Fruit fly (Drosophila melanogaster) whole organism, adult: Measurements from ENCODE around the gene CG45071.

Experiments
- CG11617 ChIP-seq: fragments of 200-800 bp; sonication (Bioruptor generic); optimal IDR thresholded peaks from 2 replicates; lab custom pipeline; 2017; ENCODE audit warnings: mild to moderate bottlenecking, missing biosample characterization, missing genetic modification reagents, missing genetic modification characterization
- CG12768 ChIP-seq: fragments of 200-800 bp; sonication (Bioruptor generic); optimal IDR thresholded peaks from 2 replicates; lab custom pipeline; 2017; ENCODE audit warnings: missing biosample characterization, missing genetic modification characterization, mild to moderate bottlenecking, moderate library complexity, missing genetic modification reagents
- CG14711 ChIP-seq: fragments of 200-800 bp; sonication (Bioruptor generic); optimal IDR thresholded peaks from 2 replicates; lab custom pipeline; 2018; ENCODE audit warnings: missing biosample characterization, mild to moderate bottlenecking, missing genetic modification characterization, moderate library complexity
- CG1620 ChIP-seq: fragments of 200-800 bp; sonication (Bioruptor generic); optimal IDR thresholded peaks from 2 replicates; lab custom pipeline; 2016; ENCODE audit warnings: missing biosample characterization, missing genetic modification characterization
- CG33017 ChIP-seq: fragments of 200-800 bp; sonication (Bioruptor generic); optimal IDR thresholded peaks from 2 replicates; lab custom pipeline; 2018; ENCODE audit warnings: missing biosample characterization, mild to moderate bottlenecking, missing genetic modification characterization, moderate library complexity
- CG5204 ChIP-seq: fragments of 200-800 bp; sonication (Bioruptor generic); optimal IDR thresholded peaks from 2 replicates; lab custom pipeline; 2016; ENCODE audit warnings: missing biosample characterization, missing genetic modification characterization
- CG7045 ChIP-seq: fragments of 200-800 bp; sonication (Bioruptor generic); optimal IDR thresholded peaks from 2 replicates; lab custom pipeline; 2017; ENCODE audit warnings: missing biosample characterization, mild to moderate bottlenecking, missing genetic modification characterization
- CG7101 ChIP-seq: fragments of 200-800 bp; sonication (Bioruptor generic); optimal IDR thresholded peaks from 2 replicates; lab custom pipeline; 2018; ENCODE audit warnings: missing biosample characterization, mild to moderate bottlenecking, missing genetic modification characterization, moderate library complexity
- Clk ChIP-seq: fragments of 200-800 bp; sonication (Bioruptor generic); optimal IDR thresholded peaks from 2 replicates; lab custom pipeline; 2017; ENCODE audit warnings: missing biosample characterization, missing genetic modification characterization
- Crg-1 ChIP-seq: fragments of 200-800 bp; sonication (Bioruptor generic); optimal IDR thresholded peaks from 2 replicates; lab custom pipeline; 2016; ENCODE audit warnings: missing biosample characterization, missing genetic modification characterization
- Hr96 ChIP-seq: fragments of 200-800 bp; sonication (Bioruptor generic); optimal IDR thresholded peaks from 2 replicates; lab custom pipeline; 2016; ENCODE audit warnings: missing biosample characterization, missing genetic modification characterization
- Mnt ChIP-seq: fragments of 200-800 bp; sonication (Bioruptor generic); optimal IDR thresholded peaks from 2 replicates; lab custom pipeline; 2016; ENCODE audit warnings: missing biosample characterization, mild to moderate bottlenecking, missing genetic modification characterization
- bab1 ChIP-seq: fragments of 200-800 bp; sonication (Bioruptor generic); optimal IDR thresholded peaks from 3 replicates; lab custom pipeline; 2019; ENCODE audit warnings: missing biosample characterization, mild to moderate bottlenecking, missing genetic modification characterization, moderate library complexity
- cic ChIP-seq: fragments of 200-800 bp; sonication (Bioruptor generic); optimal IDR thresholded peaks from 2 replicates; lab custom pipeline; 2017; ENCODE audit warnings: missing biosample characterization, mild to moderate bottlenecking, missing genetic modification characterization, moderate library complexity
- cnc ChIP-seq, 2 experiments: fragments of >200 bp; optimal IDR thresholded peaks; 2 replicates each; lab custom pipeline; 2017
- kay ChIP-seq: fragments of 200-800 bp; sonication (Bioruptor generic); peaks from one replicate; lab custom pipeline; 2016; ENCODE audit warnings: missing biosample characterization, missing genetic modification characterization, borderline replicate concordance
- ovo ChIP-seq: fragments of 200-800 bp; sonication (Bioruptor generic); optimal IDR thresholded peaks from 2 replicates; lab custom pipeline; 2016; ENCODE audit warnings: missing biosample characterization, missing genetic modification characterization
- pad ChIP-seq: fragments of 200-800 bp; sonication (Bioruptor generic); optimal IDR thresholded peaks from 3 replicates; lab custom pipeline; 2017; ENCODE audit warnings: missing biosample characterization, missing genetic modification characterization, mild to moderate bottlenecking, moderate library complexity, missing genetic modification reagents
- tj ChIP-seq: fragments of 200-800 bp; sonication (Bioruptor generic); optimal IDR thresholded peaks from 3 replicates; lab custom pipeline; 2017; ENCODE audit warnings: missing biosample characterization, mild to moderate bottlenecking, missing genetic modification characterization, moderate library complexity
- toe ChIP-seq: fragments of 200-800 bp; sonication (Bioruptor generic); optimal IDR thresholded peaks from 2 replicates; lab custom pipeline; 2016; ENCODE audit warnings: missing biosample characterization, missing genetic modification characterization

Gene CG45071

dm6 chr3L:15107158-15107775, 1.6 kb downstream of the CG45071 start:
- TF ChIP-seq CG12768, result no peak
- no peak for TF ChIP-seq pad (GFP tag; lab: Kevin White, UChicago)
- no peak for TF ChIP-seq Hr96 (GFP tag; lab: Kevin White, UChicago)
- TF ChIP-seq tj, result peak; percentile 80
- no peak for TF ChIP-seq CG7045 (GFP tag; lab: Kevin White, UChicago)
- no peak for TF ChIP-seq Mnt (GFP tag; lab: Kevin White, UChicago)
- TF ChIP-seq kay (GFP tag; lab: Kevin White, UChicago), result no peak
- TF ChIP-seq CG5204, result no peak

- no peak for TF ChIP-seq Clk (GFP tag; lab: Kevin White, UChicago)
- TF ChIP-seq CG7045 (GFP tag; lab: Kevin White, UChicago), result peak; percentile 24
- TF ChIP-seq Crg-1, result no peak
- TF ChIP-seq CG1620, result no peak
- peak; percentile 63 for TF ChIP-seq CG11617 (GFP tag; lab: Kevin White, UChicago)
- peak; percentile 52 for TF ChIP-seq bab1 (GFP tag; lab: Kevin White, UChicago)
- no peak for TF ChIP-seq cnc (optimal IDR thresholded peaks at IDR 0.05; lab: Kevin White, UChicago)
- peak; percentile 31 for TF ChIP-seq kay (GFP tag; lab: Kevin White, UChicago)
- peak; percentile 60 for TF ChIP-seq CG14711 (tag; lab: Kevin White, UChicago)
- TF ChIP-seq pad (GFP tag; lab: Kevin White, UChicago), result peak; percentile 66
- no peak for TF ChIP-seq CG12768
- peak; percentile 7 for TF ChIP-seq Hr96 (GFP tag; lab: Kevin White, UChicago)
- TF ChIP-seq Mnt (GFP tag; lab: Kevin White, UChicago), result no peak
- TF ChIP-seq CG33017 (tag; lab: Kevin White, UChicago), result peak; percentile 19
- peak; percentile 10 for TF ChIP-seq toe (GFP tag; lab: Kevin White, UChicago)
- peak; percentile 7 for TF ChIP-seq CG5204
- peak; percentile 5 for TF ChIP-seq tj
- TF ChIP-seq CG7101, result peak; percentile 64
- TF ChIP-seq ovo (GFP tag; lab: Kevin White, UChicago), result no peak
- no peak for TF ChIP-seq cic (GFP tag; lab: Kevin White, UChicago)
These were observed 2.2 kb downstream of the CG45071 start for dm6 chr3L:15107776-15108379.

- TF ChIP-seq ovo (GFP tag; lab: Kevin White, UChicago), result peak; percentile 45
- TF ChIP-seq pad (GFP tag; lab: Kevin White, UChicago), result peak; percentile 24
- TF ChIP-seq Clk (GFP tag; lab: Kevin White, UChicago), result no peak
- TF ChIP-seq CG33017 (tag; lab: Kevin White, UChicago), result no peak
These were observed 2.8 kb downstream of the CG45071 start for dm6 chr3L:15108524-15108923.

DNA sequence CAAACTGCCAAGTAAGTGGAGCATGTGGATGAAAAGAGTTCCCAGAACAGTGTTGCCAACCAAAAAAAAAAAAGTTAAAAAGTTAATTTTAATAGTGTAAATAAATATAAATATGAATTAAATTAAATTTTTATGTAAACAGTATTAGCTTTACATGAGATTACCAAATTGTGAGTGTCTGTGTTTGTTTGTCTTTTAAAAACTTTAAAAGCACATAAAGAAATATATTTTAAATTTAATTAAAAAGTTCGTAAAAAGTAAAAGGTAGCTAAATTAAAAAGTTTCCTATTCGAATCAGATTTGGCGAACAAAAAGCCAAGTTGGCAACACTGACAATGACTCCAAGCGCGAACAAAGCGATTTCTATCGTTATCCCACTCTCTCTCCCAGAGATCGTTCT, 3.3 kb downstream of the CG45071 start:
- TF ChIP-seq CG12768 (no peak), CG7045 (GFP tag; lab: Kevin White, UChicago) (no peak), CG7101 (no peak), Mnt (GFP tag; lab: Kevin White, UChicago) (no peak), CG5204 (no peak), cnc (optimal IDR thresholded peaks at IDR 0.05; lab: Kevin White, UChicago) (no peak), CG1620 (no peak), bab1 (GFP tag; lab: Kevin White, UChicago) (no peak), toe (GFP tag; lab: Kevin White, UChicago) (no peak), cic (GFP tag; lab: Kevin White, UChicago) (no peak), CG33017 (tag; lab: Kevin White, UChicago) (no peak), Crg-1 (no peak), Hr96 (GFP tag; lab: Kevin White, UChicago) (no peak), tj (no peak), CG11617 (GFP tag; lab: Kevin White, UChicago) (no peak), CG14711 (tag; lab: Kevin White, UChicago) (no peak), Clk (GFP tag; lab: Kevin White, UChicago) (no peak)

- TF ChIP-seq toe (GFP tag; lab: Kevin White, UChicago), result no peak
- no peak for TF ChIP-seq CG12768
- TF ChIP-seq CG7045 (GFP tag; lab: Kevin White, UChicago), result no peak
- peak; percentile 3 for TF ChIP-seq kay (GFP tag; lab: Kevin White, UChicago)
- peak; percentile 33 for TF ChIP-seq Mnt (GFP tag; lab: Kevin White, UChicago)
- no peak for TF ChIP-seq CG1620
- TF ChIP-seq Crg-1, result no peak
- no peak for TF ChIP-seq CG33017 (tag; lab: Kevin White, UChicago)
These were observed 7.6 kb downstream of the CG45071 start, which contains the start of gene CG13458 for dm6 chr3L:15113257-15113656. Gene CG13458, plus strand, starts transcription at chr3L:15113557.

DNA sequence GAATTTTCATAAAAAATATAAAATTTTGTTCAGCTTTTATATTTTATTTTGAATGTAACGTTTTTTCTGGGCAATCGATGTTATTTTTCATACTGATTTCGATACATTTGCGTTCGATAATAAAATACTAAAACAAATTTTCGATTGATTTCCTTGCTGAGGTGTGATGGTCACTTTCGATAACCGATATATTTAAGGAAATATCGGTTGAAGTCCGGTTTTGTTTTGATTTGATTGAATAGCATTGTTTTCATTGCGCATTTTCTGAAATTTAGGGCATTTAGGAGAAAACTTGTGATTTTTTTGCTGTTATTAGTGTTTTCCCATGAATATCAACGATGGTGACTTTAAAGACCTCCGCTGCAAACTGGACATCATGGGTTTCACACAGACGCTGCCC, 10.9 kb downstream of the CG45071 start, which contains the start of gene Cep135:
Cep135 (plus strand) TSS at position 202 of the 400 bp plus-strand sequence.
- no peak for TF ChIP-seq Mnt (GFP tag; lab: Kevin White, UChicago)
- TF ChIP-seq bab1 (GFP tag; lab: Kevin White, UChicago), result peak; percentile 9
- TF ChIP-seq CG5204, result no peak
- TF ChIP-seq pad (GFP tag; lab: Kevin White, UChicago), result no peak
- TF ChIP-seq CG7101, result no peak
- TF ChIP-seq Clk (GFP tag; lab: Kevin White, UChicago), result no peak
